Worm (Caenorhabditis elegans): ENCODE data around the gene jun-1.

DNA sequence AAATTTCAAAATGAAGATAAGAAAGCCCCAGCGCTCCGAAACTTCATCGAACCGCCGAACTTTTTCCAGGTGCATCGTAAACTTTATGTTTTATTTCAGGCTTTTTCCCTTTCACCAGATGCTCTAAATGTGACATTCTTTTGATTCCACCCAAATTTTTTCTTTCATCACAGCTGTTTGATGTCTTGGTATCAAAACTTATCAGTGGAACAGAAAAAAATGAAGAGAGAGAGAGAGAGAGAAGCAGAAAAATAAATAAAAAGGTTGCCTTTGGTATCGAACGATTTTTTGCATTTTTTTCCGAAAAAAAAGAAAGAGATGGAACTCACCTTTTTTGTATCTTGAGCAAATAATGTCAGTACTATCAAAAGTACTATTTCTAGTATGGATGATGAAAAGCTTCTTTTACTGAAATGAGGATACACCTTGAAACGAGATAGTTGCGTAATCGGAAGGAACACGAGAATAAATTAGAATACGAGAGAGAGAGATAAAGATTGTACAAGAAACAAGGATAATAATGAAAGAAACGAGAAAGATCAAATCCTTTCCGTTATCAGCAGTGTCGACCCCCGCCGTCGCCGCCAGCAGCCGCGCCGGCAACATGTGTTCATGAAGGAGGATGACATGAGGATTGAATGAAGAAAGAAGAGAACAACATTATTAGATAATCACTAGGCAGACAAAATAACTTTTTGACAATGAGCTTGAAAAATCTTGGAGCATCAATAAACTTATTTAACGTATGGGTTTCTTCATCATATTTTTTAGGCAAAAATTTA, 36.7 kb upstream of the jun-1 start:
- no peak for TF ChIP-seq ztf-29 (GFP tag; IDR thresholded peaks at IDR 0.05)
- TF ChIP-seq flt-1 (GFP tag; IDR thresholded peaks at IDR 0.05) = no peak
- no peak for TF ChIP-seq cog-1 (tag; optimal IDR thresholded peaks at IDR 0.05)
- TF ChIP-seq T22C8.4 (GFP tag; IDR thresholded peaks at IDR 0.05) = no peak
- TF ChIP-seq ztf-23 (GFP tag; IDR thresholded peaks at IDR 0.05) = no peak
- no peak for TF ChIP-seq tab-1 (GFP tag; IDR thresholded peaks at IDR 0.05)
- no peak for TF ChIP-seq med-1 (GFP tag; optimal IDR thresholded peaks at IDR 0.05; ENCODE audit: insufficient read depth)
- no peak for TF ChIP-seq klf-2 (GFP tag; conservative IDR thresholded peaks at IDR 0.05)
- no peak for TF ChIP-seq ref-1 (GFP tag; conservative IDR thresholded peaks at IDR 0.05)

Measured in whole organism, midembryonic.